Worm (Caenorhabditis elegans) whole organism, L1 larva: ENCODE results near the gene pab-2.

Source experiments
- jun-1 ChIP-seq: fragments of 150-350 bp; optimal IDR thresholded peaks from 2 replicates; lab custom pipeline; 2014; ENCODE audit warnings: missing biosample characterization, missing genetic modification reagents, missing genetic modification characterization
- lin-35 ChIP-seq, 2 experiments: fragments of 150-350 bp; optimal IDR thresholded peaks; 2 replicates each; lab custom pipeline; 2014; ENCODE audit warnings: missing biosample characterization in 2 of 2, missing genetic modification characterization in 2 of 2, missing genetic modification reagents in 2 of 2

- TF ChIP-seq jun-1 (tag; lab: Kevin White, UChicago) (no peak), lin-35 (GFP tag; optimal IDR thresholded peaks at IDR 0.05; lab: Kevin White, UChicago) (no peak)
Measured at ce11 chrX:13536759-13537158, 9.5 kb upstream of the pab-2 start, which contains the start of gene R01E6.5.
